Worm (Caenorhabditis elegans) whole organism, L2 larva: Measurements from ENCODE around the gene clec-179.
A peak's percentile ranks its signal among the peaks of the same experiment; 100 is the strongest.

Experiments
- F13H6.1 ChIP-seq: sonication (generic microtip); optimal IDR thresholded peaks from 2 replicates; lab custom pipeline; 2016; ENCODE audit warnings: missing genetic modification characterization, missing compliant biosample characterization
- ZK546.5 ChIP-seq: sonication (generic microtip); optimal IDR thresholded peaks from 2 replicates; lab custom pipeline; 2017; ENCODE audit warnings: missing biosample characterization, missing genetic modification characterization
- blmp-1 ChIP-seq: sonication (generic microtip); optimal IDR thresholded peaks from 2 replicates; lab custom pipeline; 2017; ENCODE audit warnings: missing genetic modification characterization, mild to moderate bottlenecking, missing compliant biosample characterization, antibody characterized with exemption, moderate library complexity; ENCODE audit not compliant: insufficient read depth
- ceh-16 ChIP-seq: fragments of 150-350 bp; optimal IDR thresholded peaks from 2 replicates; lab custom pipeline; 2014; ENCODE audit warnings: missing biosample characterization, missing genetic modification characterization
- crh-2 ChIP-seq: sonication (generic microtip); optimal IDR thresholded peaks from 2 replicates; lab custom pipeline; 2017; ENCODE audit warnings: missing biosample characterization, missing genetic modification characterization
- dmd-4 ChIP-seq: sonication (generic microtip); optimal IDR thresholded peaks from 2 replicates; lab custom pipeline; 2017; ENCODE audit warnings: missing biosample characterization, missing genetic modification characterization
- egl-27 ChIP-seq: sonication (generic microtip); optimal IDR thresholded peaks from 3 replicates; lab custom pipeline; 2017; ENCODE audit warnings: missing biosample characterization, missing genetic modification reagents, missing genetic modification characterization
- elt-3 ChIP-seq: sonication (generic microtip); optimal IDR thresholded peaks from 2 replicates; lab custom pipeline; 2017; ENCODE audit warnings: missing biosample characterization, missing genetic modification characterization
- fos-1 ChIP-seq: fragments of 150-350 bp; optimal IDR thresholded peaks from 2 replicates; lab custom pipeline; 2014; ENCODE audit warnings: missing biosample characterization, missing genetic modification characterization
- lin-11 ChIP-seq: fragments of 150-350 bp; sonication (generic microtip); optimal IDR thresholded peaks from 2 replicates; lab custom pipeline; 2014; ENCODE audit warnings: missing biosample characterization, missing genetic modification characterization, inconsistent platforms, mixed read lengths
- lin-13 ChIP-seq: fragments of 150-350 bp; optimal IDR thresholded peaks from 2 replicates; lab custom pipeline; 2014; ENCODE audit warnings: missing biosample characterization, missing genetic modification reagents, missing genetic modification characterization
- lin-39 ChIP-seq: fragments of 150-350 bp; optimal IDR thresholded peaks from 2 replicates; lab custom pipeline; 2014; ENCODE audit warnings: missing biosample characterization, missing genetic modification reagents, missing genetic modification characterization
- mab-5 ChIP-seq: fragments of 150-350 bp; optimal IDR thresholded peaks from 2 replicates; lab custom pipeline; 2014; ENCODE audit warnings: missing biosample characterization, missing genetic modification characterization
- mdl-1 ChIP-seq, 2 experiments: fragments of 150-350 bp in 1 of 2; sonication (generic microtip) in 1 of 2; optimal IDR thresholded peaks; 2 replicates each; lab custom pipeline; 2017; ENCODE audit warnings: missing biosample characterization in 2 of 2, missing genetic modification characterization in 2 of 2
- nhr-129 ChIP-seq: fragments of 150-350 bp; optimal IDR thresholded peaks from 2 replicates; lab custom pipeline; 2014; ENCODE audit warnings: missing biosample characterization, missing genetic modification characterization
- nhr-77 ChIP-seq: fragments of 150-350 bp; optimal IDR thresholded peaks from 2 replicates; lab custom pipeline; 2014; ENCODE audit warnings: missing biosample characterization, missing genetic modification characterization
- sma-3 ChIP-seq: sonication (generic microtip); optimal IDR thresholded peaks from 2 replicates; lab custom pipeline; 2016; ENCODE audit warnings: missing genetic modification reagents, missing genetic modification characterization, missing compliant biosample characterization
- zag-1 ChIP-seq: fragments of 150-350 bp; optimal IDR thresholded peaks from 2 replicates; lab custom pipeline; 2014; ENCODE audit warnings: missing biosample characterization, missing genetic modification characterization
- ztf-4 ChIP-seq: fragments of 150-350 bp; optimal IDR thresholded peaks from 2 replicates; lab custom pipeline; 2014; ENCODE audit warnings: missing biosample characterization, missing genetic modification characterization

clec-179 gene

DNA sequence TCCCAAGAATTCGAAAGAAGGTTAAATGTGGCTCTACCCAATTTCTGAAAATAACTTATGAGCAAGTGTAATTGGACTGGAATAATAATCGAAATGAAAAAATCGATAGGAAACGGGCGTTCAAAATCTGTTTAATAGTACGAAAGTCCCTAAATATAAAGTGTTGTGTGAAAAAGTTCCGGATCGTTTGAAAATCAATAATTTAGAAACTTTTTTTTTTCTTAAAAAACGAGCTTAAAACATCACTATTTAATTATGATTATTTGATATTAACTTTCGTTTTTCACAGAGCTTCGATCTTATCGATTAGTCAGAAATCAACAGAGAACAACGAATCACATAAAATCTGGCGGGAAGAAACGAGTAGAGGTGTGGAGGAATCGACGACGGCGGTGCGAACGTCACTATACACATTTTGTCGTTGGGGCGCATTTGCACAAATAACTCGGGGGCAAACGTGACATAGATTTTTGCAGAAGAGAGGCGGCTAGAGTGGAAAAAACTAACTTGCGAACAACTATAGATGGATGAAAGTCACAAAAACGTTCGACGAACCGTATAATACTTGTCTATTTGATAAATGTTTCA lies 39.7 kb downstream of the clec-179 start, which contains the start of gene hecd-1:
hecd-1 (minus strand) TSS at position 51 of the 588 bp plus-strand sequence.
- peak; percentile 30 for TF ChIP-seq crh-2
- no peak for TF ChIP-seq ceh-16
- TF ChIP-seq mdl-1 (tag; optimal IDR thresholded peaks at IDR 0.05; lab: Kevin White, UChicago): no peak
- peak; percentile 56 for TF ChIP-seq nhr-129 (tag; lab: Kevin White, UChicago)

DNA sequence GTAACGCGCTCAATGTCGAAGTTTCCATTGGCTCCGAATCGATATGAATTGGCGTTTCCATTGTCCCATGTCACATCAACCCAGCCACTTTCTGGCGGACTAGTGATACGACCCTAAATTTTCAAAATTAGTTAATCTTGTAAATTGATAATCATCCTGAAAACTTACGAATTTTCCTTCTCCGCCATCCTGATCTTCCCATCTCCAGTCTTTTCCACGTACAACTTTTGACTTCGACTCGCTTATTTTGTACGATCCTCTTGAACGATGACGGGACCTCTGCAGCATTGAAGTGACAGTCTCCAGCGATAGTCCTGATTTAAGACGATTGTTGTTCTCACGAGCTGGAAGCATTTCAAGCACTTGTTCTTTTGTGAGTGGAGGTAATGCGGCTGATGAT lies 45.4 kb downstream of the clec-179 start:
- TF ChIP-seq F13H6.1 (tag; lab: Kevin White, UChicago) (no peak), egl-27 (tag; lab: Kevin White, UChicago) (no peak), fos-1 (tag; lab: Kevin White, UChicago) (no peak), sma-3 (GFP tag; lab: Kevin White, UChicago) (no peak), mab-5 (tag; lab: Kevin White, UChicago) (no peak), blmp-1 (tag; lab: Kevin White, UChicago) (no peak)
- TF ChIP-seq, all 48 proteins: peak for 0

DNA sequence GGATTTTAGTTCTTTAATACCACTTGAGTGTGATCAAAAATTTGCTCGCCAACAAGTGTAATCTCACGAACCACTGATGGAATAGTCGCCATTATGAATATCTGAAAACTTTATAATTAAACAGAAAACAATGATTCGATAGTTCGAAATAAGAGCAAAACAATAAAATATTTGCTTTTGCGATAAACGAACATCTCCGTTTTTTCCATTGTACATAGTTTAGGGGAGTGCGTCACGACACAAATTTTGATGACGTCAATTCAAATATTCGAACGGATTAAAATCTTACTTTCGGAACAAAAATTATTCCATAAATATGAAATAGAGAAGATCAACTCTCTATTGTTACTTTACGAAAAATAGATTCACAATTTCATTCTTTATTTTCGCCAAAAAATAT lies 50.5 kb downstream of the clec-179 start, which contains the start of gene mutd-1:
mutd-1 (minus strand) TSS at position 101 of the 400 bp plus-strand sequence.
- TF ChIP-seq dmd-4 (tag; lab: Kevin White, UChicago) (no peak), ZK546.5 (tag; lab: Kevin White, UChicago) (no peak), elt-3 (no peak), lin-39 (tag; lab: Kevin White, UChicago) (no peak), lin-11 (tag; lab: Kevin White, UChicago) (no peak), zag-1 (tag; lab: Kevin White, UChicago) (no peak), ztf-4 (no peak), lin-13 (no peak), nhr-77 (tag; lab: Kevin White, UChicago) (no peak)
